Worm (Caenorhabditis elegans) whole organism, early embryonic: ENCODE results near the gene T04B2.8.

ENCODE experiments used
- ama-1 ChIP-seq: fragments of 150-350 bp; optimal IDR thresholded peaks from 2 replicates; lab custom pipeline; 2014
- ceh-13 ChIP-seq: fragments of 200-800 bp; sonication (Bioruptor generic); optimal IDR thresholded peaks from 2 replicates; lab custom pipeline; 2018; ENCODE audit warnings: mild to moderate bottlenecking, missing genetic modification characterization, missing compliant biosample characterization
- flt-1 ChIP-seq: fragments of 200-800 bp; sonication (Bioruptor generic); IDR thresholded peaks from 2 replicates; pipeline ENCODE4 v1.3.6; 2022; ENCODE audit warnings: missing genetic modification characterization, missing compliant biosample characterization
- hnd-1 ChIP-seq: sonication (generic microtip); optimal IDR thresholded peaks from 2 replicates; lab custom pipeline; 2016; ENCODE audit warnings: missing genetic modification characterization, missing compliant biosample characterization
- pes-1 ChIP-seq: fragments of 200-800 bp; sonication (Bioruptor generic); IDR thresholded peaks from 2 replicates; pipeline ENCODE4 v1.3.6; 2022; ENCODE audit warnings: missing genetic modification reagents, missing genetic modification characterization, missing compliant biosample characterization
- scrt-1 ChIP-seq: fragments of 200-800 bp; sonication (Bioruptor generic); IDR thresholded peaks from 2 replicates; pipeline ENCODE4 v1.3.6; 2022; ENCODE audit warnings: missing genetic modification characterization, missing compliant biosample characterization
- sea-1 ChIP-seq: fragments of 200-800 bp; sonication (Bioruptor generic); conservative IDR thresholded peaks from 2 replicates; pipeline ENCODE4 v1.3.6; 2022; ENCODE audit warnings: missing genetic modification characterization, missing compliant biosample characterization
- tbx-37 ChIP-seq: fragments of 200-800 bp; sonication (Bioruptor generic); conservative IDR thresholded peaks from 2 replicates; pipeline ENCODE4 v1.3.6; 2022; ENCODE audit warnings: missing genetic modification reagents, missing genetic modification characterization, missing compliant biosample characterization

DNA sequence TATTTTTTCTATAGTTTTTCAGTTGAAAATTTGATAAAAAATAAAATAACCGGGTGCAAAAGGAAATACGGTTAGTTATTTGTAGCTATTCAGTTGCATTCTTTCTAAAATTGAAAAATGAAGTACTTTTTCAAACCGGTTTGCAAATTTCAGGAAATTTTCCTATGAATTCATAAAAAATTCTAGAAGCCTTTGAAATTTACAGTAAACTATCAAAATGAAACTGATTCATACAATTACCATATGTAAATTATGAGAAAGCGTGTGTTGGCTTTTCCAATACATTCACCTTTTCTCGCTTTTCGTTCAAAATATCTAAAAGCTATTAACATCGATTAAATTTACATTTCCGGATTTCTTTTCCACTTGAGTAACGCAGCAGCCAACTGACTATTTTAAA is 34.0 kb downstream of the T04B2.8 start, which contains the start of gene ent-7:
- TF ChIP-seq ama-1 (lab: Kevin White, UChicago) (no peak), hnd-1 (tag; lab: Kevin White, UChicago) (no peak), scrt-1 (GFP tag; lab: Robert Waterston, UW) (no peak), tbx-37 (GFP tag; lab: Robert Waterston, UW) (no peak), pes-1 (no peak), flt-1 (GFP tag; lab: Robert Waterston, UW) (no peak), ceh-13 (no peak), sea-1 (GFP tag; lab: Robert Waterston, UW) (no peak)
